Fruit fly (Drosophila melanogaster) Kc167 (cell line): Measurements from ENCODE around the gene Wdr33.

Experiments
- h ChIP-seq: fragments of >200 bp; optimal IDR thresholded peaks from 3 replicates; lab custom pipeline; 2018; ENCODE audit warnings: missing external identifiers
- insv ChIP-seq: fragments of >200 bp; optimal IDR thresholded peaks from 3 replicates; lab custom pipeline; 2018; ENCODE audit warnings: missing external identifiers
- psq ChIP-seq: fragments of >200 bp; optimal IDR thresholded peaks from 2 replicates; lab custom pipeline; 2017; ENCODE audit warnings: missing external identifiers

DNA sequence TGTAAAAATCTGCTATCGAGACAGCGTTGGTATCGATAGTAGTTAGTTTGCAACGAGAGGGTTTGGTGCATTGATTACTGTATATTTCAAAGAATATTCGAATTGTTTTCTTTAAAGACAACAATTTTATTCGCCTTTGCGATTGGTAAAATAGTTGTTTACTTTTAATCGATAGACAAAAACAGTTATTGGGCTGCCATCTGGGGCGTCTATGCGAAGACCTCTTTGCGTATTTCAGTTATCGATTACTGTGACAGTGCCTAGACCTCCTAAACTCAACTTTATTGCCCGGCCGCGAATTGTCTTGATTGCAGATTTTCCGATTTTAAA lies 47.4 kb upstream of the Wdr33 start, which contains the start of gene Atu:
- TF ChIP-seq psq (lab: Kevin White, UChicago), result no peak
- no peak for TF ChIP-seq insv (lab: Kevin White, UChicago)
- no peak for TF ChIP-seq h (lab: Kevin White, UChicago)
